Fruit fly (Drosophila melanogaster) whole organism: ENCODE results near the gene shps.

Experiments used
- CG8478 ChIP-seq: fragments of >200 bp; optimal IDR thresholded peaks from 2 replicates; lab custom pipeline; 2018; ENCODE audit warnings: inconsistent platforms
- Dll ChIP-seq: fragments of >200 bp; optimal IDR thresholded peaks from 2 replicates; lab custom pipeline; 2017
- pan ChIP-seq: fragments of >200 bp; optimal IDR thresholded peaks from 2 replicates; lab custom pipeline; 2017
- psq ChIP-seq: fragments of >200 bp; optimal IDR thresholded peaks from 2 replicates; lab custom pipeline; 2017
- usp ChIP-seq: fragments of >200 bp; optimal IDR thresholded peaks from 2 replicates; lab custom pipeline; 2017; ENCODE audit warnings: missing biosample characterization, missing genetic modification characterization, mixed read lengths

DNA sequence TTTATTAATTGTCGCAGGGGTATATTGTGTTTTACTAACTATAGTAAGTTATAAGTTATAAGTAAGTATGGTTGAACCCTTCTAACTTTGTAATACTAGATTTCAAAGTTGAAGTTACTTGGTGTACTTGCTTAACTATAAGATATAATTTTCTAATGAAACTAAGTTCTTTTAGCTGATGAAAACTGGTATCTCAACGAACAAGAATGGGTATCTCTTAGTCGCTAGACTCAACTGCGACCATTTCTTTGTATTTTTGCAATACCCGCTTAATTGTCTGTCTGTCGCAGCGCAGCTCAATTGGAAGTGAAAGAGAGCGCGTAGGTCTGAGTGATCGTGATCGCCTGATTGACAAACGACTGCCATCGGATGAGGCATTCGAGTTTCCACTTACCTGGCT, 7.1 kb upstream of the shps start:
- TF ChIP-seq psq (no peak), usp (GFP tag; lab: Kevin White, UChicago) (no peak), Dll (lab: Kevin White, UChicago) (no peak), pan (no peak), CG8478 (no peak)
